Worm (Caenorhabditis elegans): ENCODE measurements around the gene srx-97.

Gene srx-97

DNA sequence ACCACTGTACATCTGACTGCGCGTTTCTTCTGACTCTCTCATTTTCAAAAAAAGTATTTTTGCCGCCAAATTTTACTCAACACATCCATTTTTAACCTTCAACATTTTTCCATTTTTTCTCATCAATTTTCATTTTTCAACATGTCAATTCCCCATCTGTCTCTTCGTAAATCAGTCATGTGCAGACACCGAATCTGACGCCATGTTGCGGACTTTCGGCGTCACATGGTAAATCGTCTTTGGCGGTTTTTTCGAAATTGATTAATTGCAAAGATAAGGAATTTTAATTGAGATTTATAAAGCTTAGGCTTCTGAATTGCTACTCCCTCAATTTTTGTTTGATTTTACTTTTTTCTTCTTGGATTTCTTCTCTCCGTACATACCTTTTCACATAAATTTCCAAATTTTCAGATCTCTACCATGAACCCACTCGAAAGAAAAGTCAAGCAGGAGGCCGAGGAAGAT lies 13.6 kb upstream of the srx-97 start, which contains the start of gene F19B10.1 (continued):
- TF ChIP-seq F39B2.1 (GFP tag; IDR thresholded peaks at IDR 0.05) (no peak), Y53G8AR.9 (GFP tag; conservative IDR thresholded peaks at IDR 0.05) (0 out of 2 replicates have a peak, but pooled peaks have one; percentile 31), ztf-22 (GFP tag; optimal IDR thresholded peaks at IDR 0.05) (no peak), K12H6.12 (tag; optimal IDR thresholded peaks at IDR 0.05) (no peak), mxl-1 (tag; optimal IDR thresholded peaks at IDR 0.05) (no peak), fkh-3 (tag; optimal IDR thresholded peaks at IDR 0.05) (no peak), hmg-20 (GFP tag; IDR thresholded peaks at IDR 0.05) (no peak), ceh-27 (GFP tag; optimal IDR thresholded peaks at IDR 0.05) (no peak), ztf-6 (GFP tag; IDR thresholded peaks at IDR 0.05) (no peak), C06A6.2 (GFP tag; conservative IDR thresholded peaks at IDR 0.05) (no peak), hlh-26 (GFP tag; conservative IDR thresholded peaks at IDR 0.05) (no peak), tbp1 (GFP tag; optimal IDR thresholded peaks at IDR 0.05) (peak; percentile 37), lin-26 (GFP tag; IDR thresholded peaks at IDR 0.05) (no peak), bed-1 (GFP tag; IDR thresholded peaks at IDR 0.05) (no peak), mcd-1 (GFP tag; IDR thresholded peaks at IDR 0.05) (peak; percentile 66; the same call in 1 of the 2 replicates), him-1 (tag; optimal IDR thresholded peaks at IDR 0.05) (no peak), lin-35 (GFP tag; optimal IDR thresholded peaks at IDR 0.05) (peak in 1 of 3 experiments; percentile 92), Y95B8A.8 (GFP tag; IDR thresholded peaks at IDR 0.05) (no peak)

DNA sequence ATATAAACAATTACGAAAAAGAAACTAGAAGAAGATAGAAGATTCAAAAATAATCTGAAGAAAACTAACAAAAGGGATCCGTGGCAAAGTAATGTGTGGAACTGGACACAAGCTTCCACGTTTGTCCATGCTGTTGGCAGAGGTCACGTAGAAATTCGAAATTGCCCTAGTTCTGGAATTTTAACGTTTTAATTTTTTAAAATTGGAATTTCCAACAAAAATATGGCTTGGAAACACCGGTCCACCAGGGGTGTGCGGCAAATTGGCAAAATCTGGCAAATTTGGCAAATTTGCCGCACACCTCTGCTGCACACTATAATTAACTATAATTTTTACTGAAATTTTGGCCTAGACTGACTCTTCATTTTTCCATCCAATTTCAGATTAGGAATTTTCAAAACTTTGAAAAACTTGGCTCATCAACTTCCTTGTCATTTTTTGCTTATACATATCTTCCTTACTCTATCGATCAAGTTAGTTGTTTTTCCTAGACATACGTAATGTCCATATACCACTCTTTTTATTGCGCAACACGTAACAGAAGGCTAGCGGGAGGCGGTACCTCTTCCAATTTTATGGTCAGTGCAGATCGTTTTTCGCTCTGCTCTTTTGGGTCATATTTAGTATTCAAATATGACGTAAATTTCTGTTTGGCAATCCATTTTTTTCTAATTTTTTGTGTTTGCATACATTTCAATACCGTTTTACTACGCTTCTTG lies 12.3 kb upstream of the srx-97 start, which contains the start of gene F19B10.10:
F19B10.10 (minus strand) TSS at position 51 of the 719 bp plus-strand sequence.
- TF ChIP-seq F49E8.2 (tag; optimal IDR thresholded peaks at IDR 0.05; ENCODE audit: insufficient read depth) (no peak), ztf-26 (tag; optimal IDR thresholded peaks at IDR 0.05) (no peak), dpl-1 (GFP tag; optimal IDR thresholded peaks at IDR 0.05) (no peak), ztf-22 (GFP tag; optimal IDR thresholded peaks at IDR 0.05) (no peak), hmg-20 (GFP tag; IDR thresholded peaks at IDR 0.05) (no peak), ztf-25 (GFP tag; IDR thresholded peaks at IDR 0.05) (no peak), F37B4.10 (GFP tag; IDR thresholded peaks at IDR 0.05) (no peak), cebp-2 (GFP tag; IDR thresholded peaks at IDR 0.05) (no peak), B0035.1 (tag; optimal IDR thresholded peaks at IDR 0.05) (no peak), lin-35 (GFP tag; optimal IDR thresholded peaks at IDR 0.05) (no peak), C17E4.6 (GFP tag; IDR thresholded peaks at IDR 0.05) (no peak), mes-4 (tag; optimal IDR thresholded peaks at IDR 0.05) (no peak), attf-5 (GFP tag; optimal IDR thresholded peaks at IDR 0.05) (no peak), pha-4 (tag; optimal IDR thresholded peaks at IDR 0.05) (no peak), B0336.3 (GFP tag; IDR thresholded peaks at IDR 0.05) (no peak), ceh-100 (GFP tag; IDR thresholded peaks at IDR 0.05) (no peak), lsy-27 (tag; optimal IDR thresholded peaks at IDR 0.05; ENCODE audit: borderline replicate concordance, insufficient read depth) (no peak), nhr-179 (tag; optimal IDR thresholded peaks at IDR 0.05) (no peak)

DNA sequence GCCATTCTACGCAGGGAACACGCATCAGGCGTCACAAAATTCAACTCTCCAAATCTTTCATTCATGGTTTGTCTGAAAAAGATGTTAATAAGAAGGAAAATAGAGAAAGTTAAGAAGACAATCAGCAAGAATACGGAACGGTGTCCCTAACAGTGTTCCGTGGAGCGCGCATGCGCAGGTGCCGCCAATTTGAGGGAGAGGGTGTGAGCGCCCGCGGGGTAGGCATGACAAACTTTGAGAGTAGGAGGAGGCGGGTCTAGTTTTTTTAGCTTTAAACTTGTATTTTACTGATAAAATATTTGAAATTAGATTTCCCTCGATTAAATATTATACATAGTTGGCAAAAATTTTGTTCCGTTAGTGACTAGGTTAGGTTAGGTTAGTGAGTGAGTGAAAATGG lies 11.2 kb upstream of the srx-97 start:
- TF ChIP-seq madf-8 (GFP tag; conservative IDR thresholded peaks at IDR 0.05), result peak; percentile 70
- TF ChIP-seq efl-1 (GFP tag; optimal IDR thresholded peaks at IDR 0.05), result peak; percentile 75
- TF ChIP-seq xnd-1 (tag; optimal IDR thresholded peaks at IDR 0.05), result peak; percentile 34
- peak; percentile 34 for TF ChIP-seq dpl-1 (GFP tag; optimal IDR thresholded peaks at IDR 0.05)
- peak; percentile 86 for TF ChIP-seq madf-6 (GFP tag; IDR thresholded peaks at IDR 0.05)
- no peak for TF ChIP-seq nfya-1 (tag; optimal IDR thresholded peaks at IDR 0.05; ENCODE audit: borderline replicate concordance, insufficient read depth)
- TF ChIP-seq Y67H2A.10 (GFP tag; conservative IDR thresholded peaks at IDR 0.05), result no peak
- TF ChIP-seq hmg-1.2 (GFP tag; IDR thresholded peaks at IDR 0.05), result peak; percentile 10; the same call in 1 of the 2 replicates

Data from whole organism, young adult.